Worm (Caenorhabditis elegans): ENCODE data around the gene ceh-81.

ceh-81 gene

DNA sequence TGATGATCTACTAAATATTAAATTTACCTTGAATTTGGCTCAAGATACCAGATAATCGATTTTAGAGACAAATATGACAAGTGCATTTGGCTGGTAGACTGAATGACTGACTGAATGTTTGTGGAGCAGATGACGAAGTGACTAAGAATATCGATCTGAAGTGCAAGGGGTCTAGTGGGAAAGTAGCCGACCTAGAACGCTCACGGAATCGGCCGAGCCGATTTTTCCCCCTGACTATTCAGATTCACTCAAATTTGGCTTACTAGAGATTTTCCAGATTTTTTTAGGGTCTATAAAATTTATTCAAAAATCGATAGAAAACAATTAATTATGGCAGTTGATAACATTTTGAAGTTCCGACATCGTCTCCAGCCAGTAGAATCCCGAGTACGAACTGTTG lies 35.7 kb upstream of the ceh-81 start, which contains the start of gene fbxc-26:
fbxc-26 (minus strand) TSS at position 101 of the 400 bp plus-strand sequence.
- TF ChIP-seq nhr-71 (tag; optimal IDR thresholded peaks at IDR 0.05) (no peak), hlh-17 (GFP tag; optimal IDR thresholded peaks at IDR 0.05; ENCODE audit: borderline replicate concordance) (no peak), nhr-85 (tag) (no peak), tbx-2 (tag; optimal IDR thresholded peaks at IDR 0.05) (no peak), ceh-82 (tag; optimal IDR thresholded peaks at IDR 0.05) (no peak), lin-13 (GFP tag; optimal IDR thresholded peaks at IDR 0.05) (no peak), fkh-10 (GFP tag; optimal IDR thresholded peaks at IDR 0.05) (no peak), efl-1 (optimal IDR thresholded peaks at IDR 0.05) (no peak), efl-1 (GFP tag; optimal IDR thresholded peaks at IDR 0.05 in 1 of 2) (no peak), ceh-90 (tag; optimal IDR thresholded peaks at IDR 0.05) (no peak), alr-1 (tag; optimal IDR thresholded peaks at IDR 0.05; ENCODE audit: borderline replicate concordance) (no peak), nhr-237 (tag; optimal IDR thresholded peaks at IDR 0.05) (no peak)

DNA sequence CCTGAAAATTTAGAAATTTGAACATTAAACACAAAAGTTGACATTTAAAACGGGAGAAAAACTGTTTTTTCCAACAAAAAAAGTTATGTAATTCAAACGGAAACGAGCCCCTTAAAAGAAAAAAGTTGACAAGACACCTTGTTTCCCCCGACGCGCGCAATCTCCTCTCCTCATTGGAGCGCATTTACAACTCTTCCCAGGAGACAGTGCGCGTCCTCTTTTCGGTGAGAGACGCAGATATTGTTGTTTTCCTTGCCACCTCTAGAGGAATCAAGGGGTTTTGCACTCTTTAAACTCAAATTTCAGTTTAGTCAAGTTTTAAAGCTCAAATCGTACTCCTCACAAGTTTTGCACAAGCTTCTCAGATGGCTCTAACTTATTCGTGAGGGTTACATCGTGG lies 34.3 kb upstream of the ceh-81 start, which contains the start of gene F58E1.13:
F58E1.13 (minus strand) TSS at position 12 of the 400 bp plus-strand sequence.
- TF ChIP-seq nhr-77 (tag; optimal IDR thresholded peaks at IDR 0.05), result no peak
- no peak for TF ChIP-seq hlh-4 (tag; optimal IDR thresholded peaks at IDR 0.05)

- no peak for TF ChIP-seq ceh-90 (tag; optimal IDR thresholded peaks at IDR 0.05)
- TF ChIP-seq vab-15 (tag; optimal IDR thresholded peaks at IDR 0.05), result no peak
- TF ChIP-seq alr-1 (tag; optimal IDR thresholded peaks at IDR 0.05; ENCODE audit: borderline replicate concordance), result no peak
- no peak for TF ChIP-seq nhr-85 (tag)
- no peak for TF ChIP-seq unc-130 (tag; optimal IDR thresholded peaks at IDR 0.05)
- TF ChIP-seq ceh-82 (tag; optimal IDR thresholded peaks at IDR 0.05), result no peak
- no peak for TF ChIP-seq zip-4 (GFP tag; optimal IDR thresholded peaks at IDR 0.05)
- TF ChIP-seq C16A3.4 (tag; optimal IDR thresholded peaks at IDR 0.05), result no peak
- TF ChIP-seq swsn-7 (tag; optimal IDR thresholded peaks at IDR 0.05), result no peak
- TF ChIP-seq blmp-1 (tag; optimal IDR thresholded peaks at IDR 0.05), result no peak
- no peak for TF ChIP-seq mef-2 (tag; optimal IDR thresholded peaks at IDR 0.05)
- no peak for TF ChIP-seq ama-1 (optimal IDR thresholded peaks at IDR 0.05)
- no peak for TF ChIP-seq C34B4.2 (tag; optimal IDR thresholded peaks at IDR 0.05)
- no peak for TF ChIP-seq nhr-76 (tag; optimal IDR thresholded peaks at IDR 0.05)
- no peak for TF ChIP-seq zag-1 (tag; optimal IDR thresholded peaks at IDR 0.05)
- TF ChIP-seq nhr-12 (tag; optimal IDR thresholded peaks at IDR 0.05), result no peak
- no peak for TF ChIP-seq hlh-17 (GFP tag; optimal IDR thresholded peaks at IDR 0.05; ENCODE audit: borderline replicate concordance)
- TF ChIP-seq nhr-84 (tag; optimal IDR thresholded peaks at IDR 0.05), result no peak
- no peak for TF ChIP-seq jun-1 (tag; optimal IDR thresholded peaks at IDR 0.05)
These were observed 26.8 kb upstream of the ceh-81 start, which contains the start of gene fbxb-47 for ce11 chrII:1703363-1703762. TSS of gene fbxb-47 (minus strand) at chrII:1703463.

- no peak for TF ChIP-seq ces-1 (GFP tag; optimal IDR thresholded peaks at IDR 0.05)
- TF ChIP-seq nhr-237 (tag; optimal IDR thresholded peaks at IDR 0.05), result no peak
- TF ChIP-seq ztf-4 (tag; optimal IDR thresholded peaks at IDR 0.05), result no peak
These were observed 23.8 kb upstream of the ceh-81 start, which contains the start of gene sdz-18 for ce11 chrII:1706385-1706784. TSS of gene sdz-18 (minus strand) at chrII:1706485.

DNA sequence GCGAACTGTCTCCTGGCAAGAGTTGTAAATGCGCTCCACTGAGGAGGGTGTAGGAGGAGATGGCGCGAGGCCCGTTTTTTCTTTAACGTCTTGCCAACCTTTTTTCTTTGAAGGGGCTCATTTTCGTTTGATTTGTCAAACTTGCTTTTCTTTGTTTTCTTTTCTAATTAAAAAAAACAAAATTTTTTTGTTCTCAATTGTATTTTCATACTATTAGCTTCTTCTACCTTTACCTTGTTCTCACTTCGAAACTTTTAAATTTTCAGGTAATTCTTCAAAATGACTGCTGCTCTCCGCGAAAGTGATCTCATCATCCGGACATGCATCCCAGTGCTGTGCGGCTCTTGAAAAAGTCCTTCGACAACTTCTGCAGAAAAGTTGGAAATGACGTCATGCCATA lies 20.2 kb upstream of the ceh-81 start, which contains the start of gene fbxa-184:
fbxa-184 (plus strand) TSS at position 301 of the 400 bp plus-strand sequence.
- TF ChIP-seq nhr-20 (tag; optimal IDR thresholded peaks at IDR 0.05), result no peak
- TF ChIP-seq skn-1 (tag; optimal IDR thresholded peaks at IDR 0.05), result no peak
- no peak for TF ChIP-seq lin-14 (GFP tag; optimal IDR thresholded peaks at IDR 0.05)
- no peak for TF ChIP-seq hpl-2 (GFP tag; optimal IDR thresholded peaks at IDR 0.05)
- TF ChIP-seq egl-27 (tag; optimal IDR thresholded peaks at IDR 0.05), result no peak
- TF ChIP-seq nhr-84 (tag; optimal IDR thresholded peaks at IDR 0.05), result no peak
- no peak for TF ChIP-seq nhr-28 (tag; optimal IDR thresholded peaks at IDR 0.05)
- no peak for TF ChIP-seq pag-3 (tag; optimal IDR thresholded peaks at IDR 0.05; ENCODE audit: borderline replicate concordance, insufficient read depth)
- no peak for TF ChIP-seq C04F5.9 (tag; optimal IDR thresholded peaks at IDR 0.05)
- no peak for TF ChIP-seq blmp-1 (tag; optimal IDR thresholded peaks at IDR 0.05)
- TF ChIP-seq rnt-1 (tag; optimal IDR thresholded peaks at IDR 0.05), result no peak
- no peak for TF ChIP-seq aha-1 (tag; optimal IDR thresholded peaks at IDR 0.05)
- no peak for TF ChIP-seq ceh-63 (GFP tag; optimal IDR thresholded peaks at IDR 0.05)
- no peak for TF ChIP-seq ztf-4 (tag; optimal IDR thresholded peaks at IDR 0.05)
- TF ChIP-seq fkh-4 (tag; optimal IDR thresholded peaks at IDR 0.05; ENCODE audit: borderline replicate concordance), result no peak
- no peak for TF ChIP-seq nhr-19 (GFP tag; conservative IDR thresholded peaks at IDR 0.05)
- TF ChIP-seq mdl-1 (tag; optimal IDR thresholded peaks at IDR 0.05), result no peak
- no peak for TF ChIP-seq lin-15B (tag; optimal IDR thresholded peaks at IDR 0.05)

All from whole organism, L1 larva.